Worm (Caenorhabditis elegans): ENCODE results near the gene nhl-3.

Gene nhl-3

ce11 chrII:580189-580643 lies 21.7 kb downstream of the nhl-3 start, which contains the start of the genes cdc-37 and W08F4.3 (continued):
- peak; percentile 21 for TF ChIP-seq snu-23 (GFP tag; optimal IDR thresholded peaks at IDR 0.05)
- TF ChIP-seq mab-9 (GFP tag; IDR thresholded peaks at IDR 0.05) = no peak
- TF ChIP-seq vab-15 (tag; optimal IDR thresholded peaks at IDR 0.05) = no peak
- TF ChIP-seq hlh-4 (tag; optimal IDR thresholded peaks at IDR 0.05) = no peak

- no peak for TF ChIP-seq fos-1 (tag; optimal IDR thresholded peaks at IDR 0.05)
- no peak for TF ChIP-seq efl-1 (optimal IDR thresholded peaks at IDR 0.05)
- TF ChIP-seq efl-1 (GFP tag; optimal IDR thresholded peaks at IDR 0.05 in 1 of 2) = peak in 1 of 2 experiments; percentile 89
These were observed 23.1 kb downstream of the nhl-3 start for ce11 chrII:578803-579202.

ce11 chrII:577632-578031 lies 24.3 kb downstream of the nhl-3 start, which contains the start of gene W08F4.7:
Gene W08F4.7, minus strand, starts transcription at chrII:577732.
- TF ChIP-seq nhr-85 (tag) (peak; percentile 8), ceh-63 (GFP tag; optimal IDR thresholded peaks at IDR 0.05) (no peak), pqm-1 (tag; optimal IDR thresholded peaks at IDR 0.05) (no peak), nhr-77 (tag; optimal IDR thresholded peaks at IDR 0.05) (no peak), hpl-2 (GFP tag; optimal IDR thresholded peaks at IDR 0.05) (no peak), C16A3.4 (tag; optimal IDR thresholded peaks at IDR 0.05) (no peak), nhr-71 (tag; optimal IDR thresholded peaks at IDR 0.05) (no peak)

- TF ChIP-seq hlh-4 (tag; optimal IDR thresholded peaks at IDR 0.05) (no peak), fos-1 (tag; optimal IDR thresholded peaks at IDR 0.05) (no peak), nhr-85 (tag) (peak; percentile 81), blmp-1 (tag; optimal IDR thresholded peaks at IDR 0.05) (peak; percentile 90)
These were observed 27.9 kb downstream of the nhl-3 start for ce11 chrII:574064-574463.

ce11 chrII:572010-572409 lies 29.9 kb downstream of the nhl-3 start, which contains the start of gene mlt-8:
Gene mlt-8, minus strand, starts transcription at chrII:572110.
- peak; percentile 17 for TF ChIP-seq blmp-1 (tag; optimal IDR thresholded peaks at IDR 0.05)
- no peak for TF ChIP-seq ets-5 (GFP tag; IDR thresholded peaks at IDR 0.05)
- no peak for TF ChIP-seq rnt-1 (tag; optimal IDR thresholded peaks at IDR 0.05)

- TF ChIP-seq vab-15 (tag; optimal IDR thresholded peaks at IDR 0.05) = no peak
- TF ChIP-seq unc-98 (GFP tag; IDR thresholded peaks at IDR 0.05) = no peak
- no peak for TF ChIP-seq nhr-85 (tag)
- no peak for TF ChIP-seq efl-1 (optimal IDR thresholded peaks at IDR 0.05)
- TF ChIP-seq efl-1 (GFP tag; optimal IDR thresholded peaks at IDR 0.05 in 1 of 2) = no peak
These were observed 33.1 kb downstream of the nhl-3 start, which contains the start of gene W08F4.5 for ce11 chrII:568776-569175. Gene W08F4.5, minus strand, starts transcription at chrII:568876.

- no peak for TF ChIP-seq mef-2 (tag; optimal IDR thresholded peaks at IDR 0.05)
- no peak for TF ChIP-seq nhr-12 (tag; optimal IDR thresholded peaks at IDR 0.05)
- no peak for TF ChIP-seq efl-3 (GFP tag; optimal IDR thresholded peaks at IDR 0.05)
- TF ChIP-seq swsn-7 (tag; optimal IDR thresholded peaks at IDR 0.05) = no peak
- no peak for TF ChIP-seq lsy-2 (tag; optimal IDR thresholded peaks at IDR 0.05)
- TF ChIP-seq tbx-2 (tag; optimal IDR thresholded peaks at IDR 0.05) = no peak
- TF ChIP-seq unc-30 (tag; optimal IDR thresholded peaks at IDR 0.05) = no peak
- TF ChIP-seq snpc-4 (tag; optimal IDR thresholded peaks at IDR 0.05) = no peak
- no peak for TF ChIP-seq ces-1 (GFP tag; optimal IDR thresholded peaks at IDR 0.05)
- no peak for TF ChIP-seq ceh-8 (GFP tag; optimal IDR thresholded peaks at IDR 0.05)
- TF ChIP-seq fos-1 (tag; optimal IDR thresholded peaks at IDR 0.05) = no peak
- TF ChIP-seq F16B12.6 (tag; optimal IDR thresholded peaks at IDR 0.05) = no peak
- TF ChIP-seq ceh-82 (tag; optimal IDR thresholded peaks at IDR 0.05) = no peak
- TF ChIP-seq aha-1 (tag; optimal IDR thresholded peaks at IDR 0.05) = no peak
- TF ChIP-seq sptf-1 (tag; optimal IDR thresholded peaks at IDR 0.05) = no peak
- no peak for TF ChIP-seq mep-1 (tag; optimal IDR thresholded peaks at IDR 0.05)
- no peak for TF ChIP-seq alr-1 (tag; optimal IDR thresholded peaks at IDR 0.05; ENCODE audit: borderline replicate concordance)
These were observed 45.7 kb downstream of the nhl-3 start, which contains the start of the genes C09E8.1 and C09E8.6 for ce11 chrII:556185-556584. Gene C09E8.1, plus strand, starts transcription at chrII:556485. Gene C09E8.6, plus strand, starts transcription at chrII:556497.
